Worm (Caenorhabditis elegans) whole organism, L2 larva: ENCODE data around the gene srz-78.

Experiments used
- ama-1 ChIP-seq: fragments of 150-350 bp; optimal IDR thresholded peaks from 2 replicates; lab custom pipeline; 2018; ENCODE audit warnings: inconsistent platforms
- blmp-1 ChIP-seq: sonication (generic microtip); optimal IDR thresholded peaks from 2 replicates; lab custom pipeline; 2017; ENCODE audit warnings: missing genetic modification characterization, mild to moderate bottlenecking, missing compliant biosample characterization, antibody characterized with exemption, moderate library complexity; ENCODE audit not compliant: insufficient read depth
- lin-13 ChIP-seq: fragments of 150-350 bp; optimal IDR thresholded peaks from 2 replicates; lab custom pipeline; 2014; ENCODE audit warnings: missing biosample characterization, missing genetic modification reagents, missing genetic modification characterization
- nhr-25 ChIP-seq: fragments of 150-350 bp; sonication (generic microtip); optimal IDR thresholded peaks from 3 replicates; lab custom pipeline; 2014; ENCODE audit warnings: missing biosample characterization, missing genetic modification characterization
- snpc-4 ChIP-seq: fragments of 150-350 bp; optimal IDR thresholded peaks from 2 replicates; lab custom pipeline; 2014; ENCODE audit warnings: missing biosample characterization, missing genetic modification characterization
- unc-39 ChIP-seq: fragments of 150-350 bp; optimal IDR thresholded peaks from 2 replicates; lab custom pipeline; 2014; ENCODE audit warnings: missing biosample characterization, missing genetic modification characterization
- unc-55 ChIP-seq: fragments of 150-350 bp; sonication (generic microtip); optimal IDR thresholded peaks from 3 replicates; lab custom pipeline; 2014; ENCODE audit warnings: missing biosample characterization, missing genetic modification reagents, missing genetic modification characterization
- unc-62 ChIP-seq: fragments of 150-350 bp; optimal IDR thresholded peaks from 2 replicates; lab custom pipeline; 2014; ENCODE audit warnings: missing biosample characterization, missing genetic modification reagents, missing genetic modification characterization
- zag-1 ChIP-seq: fragments of 150-350 bp; optimal IDR thresholded peaks from 2 replicates; lab custom pipeline; 2014; ENCODE audit warnings: missing biosample characterization, missing genetic modification characterization

ce11 chrIV:3469742-3470141 is 21.8 kb upstream of the srz-78 start, which contains the start of gene F58E2.2:
- TF ChIP-seq nhr-25 (tag; lab: Kevin White, UChicago) (no peak), blmp-1 (no peak), unc-62 (GFP tag; lab: Kevin White, UChicago) (no peak), unc-55 (GFP tag; lab: Kevin White, UChicago) (no peak), lin-13 (GFP tag; lab: Kevin White, UChicago) (no peak), unc-39 (tag; lab: Kevin White, UChicago) (no peak), snpc-4 (tag; lab: Kevin White, UChicago) (no peak), ama-1 (lab: Kevin White, UChicago) (no peak), zag-1 (tag; lab: Kevin White, UChicago) (no peak)
